Fruit fly (Drosophila melanogaster): ENCODE data around the gene CG10366.

dm6 chr2L:19540307-19540706, 43.7 kb upstream of the CG10366 start, which contains the start of gene CG13081:
- no peak for TF ChIP-seq Dp (GFP tag; optimal IDR thresholded peaks at IDR 0.05)
- TF ChIP-seq Pdp1 (GFP tag; optimal IDR thresholded peaks at IDR 0.05): no peak
- no peak for TF ChIP-seq tin (GFP tag; optimal IDR thresholded peaks at IDR 0.05)
- TF ChIP-seq CG13287 (GFP tag; IDR thresholded peaks at IDR 0.05; ENCODE audit: partially characterized antibody): no peak
- no peak for TF ChIP-seq Mad (GFP tag; optimal IDR thresholded peaks at IDR 0.05)
- no peak for TF ChIP-seq ttk (GFP tag; IDR thresholded peaks at IDR 0.05)
- no peak for TF ChIP-seq Spps (tag; optimal IDR thresholded peaks at IDR 0.05)
- TF ChIP-seq CG15601 (tag; optimal IDR thresholded peaks at IDR 0.05): no peak
- no peak for TF ChIP-seq dati (GFP tag; IDR thresholded peaks at IDR 0.05)
- no peak for TF ChIP-seq C15 (GFP tag; IDR thresholded peaks at IDR 0.05)
- TF ChIP-seq bsh (GFP tag; optimal IDR thresholded peaks at IDR 0.05): no peak
- no peak for TF ChIP-seq CG11085 (GFP tag; IDR thresholded peaks at IDR 0.05)

Measured in whole organism, embryonic.